Fruit fly (Drosophila melanogaster) whole organism, adult: ENCODE measurements around the gene CG17982.

Experiments used
- CG12768 ChIP-seq: fragments of 200-800 bp; sonication (Bioruptor generic); optimal IDR thresholded peaks from 2 replicates; lab custom pipeline; 2017; ENCODE audit warnings: missing biosample characterization, missing genetic modification characterization, mild to moderate bottlenecking, moderate library complexity, missing genetic modification reagents
- CG33017 ChIP-seq: fragments of 200-800 bp; sonication (Bioruptor generic); optimal IDR thresholded peaks from 2 replicates; lab custom pipeline; 2018; ENCODE audit warnings: missing biosample characterization, mild to moderate bottlenecking, missing genetic modification characterization, moderate library complexity
- tj ChIP-seq: fragments of 200-800 bp; sonication (Bioruptor generic); optimal IDR thresholded peaks from 3 replicates; lab custom pipeline; 2017; ENCODE audit warnings: missing biosample characterization, mild to moderate bottlenecking, missing genetic modification characterization, moderate library complexity

DNA sequence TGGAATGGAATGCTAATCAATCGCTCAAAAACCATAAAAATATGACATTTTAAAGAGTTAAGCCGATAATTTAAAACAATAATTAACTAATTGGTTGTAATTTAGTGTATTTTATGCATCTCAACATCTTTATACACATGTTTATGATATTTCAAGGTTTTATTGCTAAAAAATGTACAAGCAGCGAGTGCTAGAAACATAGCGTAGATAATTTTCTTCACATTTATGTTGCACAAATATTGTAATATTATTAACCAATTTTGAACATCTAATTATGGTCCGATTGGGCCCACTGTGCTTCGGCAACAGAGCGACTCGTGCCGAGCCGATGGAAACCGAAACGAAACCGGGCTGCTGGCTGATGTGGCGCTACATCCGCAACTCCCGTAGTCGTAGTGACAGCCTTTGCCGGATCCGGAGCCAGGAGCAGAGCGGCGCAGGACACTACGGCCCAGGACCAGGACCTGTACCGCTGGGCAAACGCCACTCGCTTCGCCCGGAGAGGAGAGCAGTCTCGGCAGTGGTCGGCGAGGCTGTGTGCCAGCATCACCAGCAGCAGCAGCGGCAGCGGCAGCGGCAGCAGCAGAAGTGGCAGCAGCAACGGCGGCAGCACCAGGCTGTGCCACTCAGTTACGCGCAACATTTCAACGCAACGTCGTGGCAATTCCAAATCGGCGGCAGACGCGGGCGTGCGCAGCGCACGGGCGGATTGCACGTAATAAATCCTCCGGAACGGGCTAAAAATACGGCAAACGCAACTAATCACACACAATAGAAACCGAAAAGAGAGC lies 34.7 kb upstream of the CG17982 start, which contains the start of gene sdt:
- TF ChIP-seq CG33017 (tag; lab: Kevin White, UChicago) (no peak), CG12768 (GFP tag; lab: Kevin White, UChicago) (no peak), tj (no peak)
